Worm (Caenorhabditis elegans): Measurements from ENCODE around the gene F53F4.18.

F53F4.18 gene

ce11 chrV:13571714-13572258, 18.1 kb upstream of the F53F4.18 start, which contains the start of gene C50B8.4:
Gene C50B8.4 (plus strand): TSS chrV:13572012.
- peak; percentile 86 for TF ChIP-seq fos-1 (tag; optimal IDR thresholded peaks at IDR 0.05)
- no peak for TF ChIP-seq nhr-237 (tag; optimal IDR thresholded peaks at IDR 0.05)

DNA sequence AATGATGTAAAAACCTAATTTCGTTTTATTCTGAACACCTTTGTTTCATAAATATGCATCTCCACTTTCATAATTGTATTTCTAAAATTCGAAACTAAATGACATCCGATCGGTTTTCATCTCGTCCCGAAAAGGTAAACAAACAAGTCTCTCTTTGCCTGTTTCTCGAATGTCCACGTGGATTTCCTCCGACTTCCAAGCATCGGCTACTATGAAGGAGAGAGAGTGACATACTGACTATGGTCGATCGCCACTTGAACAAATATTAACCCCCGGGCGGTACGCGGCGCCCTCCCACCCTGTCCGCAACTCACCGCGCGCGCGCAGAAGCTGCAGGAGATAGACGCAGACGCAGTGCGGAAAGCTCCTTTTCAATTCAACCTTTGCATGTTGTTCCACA, 14.1 kb upstream of the F53F4.18 start:
- TF ChIP-seq sma-9 (GFP tag; optimal IDR thresholded peaks at IDR 0.05) (no peak), sma-9 (tag; optimal IDR thresholded peaks at IDR 0.05) (no peak), zag-1 (tag; optimal IDR thresholded peaks at IDR 0.05) (no peak), ZK546.5 (tag; optimal IDR thresholded peaks at IDR 0.05) (no peak), mab-5 (tag; optimal IDR thresholded peaks at IDR 0.05) (no peak), gmeb-1 (tag; optimal IDR thresholded peaks at IDR 0.05) (no peak), mdl-1 (tag; optimal IDR thresholded peaks at IDR 0.05) (no peak), blmp-1 (tag; optimal IDR thresholded peaks at IDR 0.05; ENCODE audit: insufficient read depth) (no peak), alr-1 (tag; optimal IDR thresholded peaks at IDR 0.05) (no peak)

- TF ChIP-seq zag-1 (tag; optimal IDR thresholded peaks at IDR 0.05) (no peak), R02D3.7 (tag; optimal IDR thresholded peaks at IDR 0.05) (no peak), ZK546.5 (tag; optimal IDR thresholded peaks at IDR 0.05) (no peak), lsy-2 (tag; optimal IDR thresholded peaks at IDR 0.05) (no peak), ztf-4 (tag; optimal IDR thresholded peaks at IDR 0.05) (no peak), unc-55 (GFP tag; optimal IDR thresholded peaks at IDR 0.05) (no peak), lin-39 (tag; optimal IDR thresholded peaks at IDR 0.05) (no peak), nhr-12 (tag; optimal IDR thresholded peaks at IDR 0.05) (no peak), elt-1 (tag; optimal IDR thresholded peaks at IDR 0.05) (no peak), aly-2 (tag; optimal IDR thresholded peaks at IDR 0.05) (no peak), gmeb-1 (tag; optimal IDR thresholded peaks at IDR 0.05) (peak; percentile 7), Y55F3AM.14 (GFP tag; optimal IDR thresholded peaks at IDR 0.05) (no peak), nhr-77 (tag; optimal IDR thresholded peaks at IDR 0.05) (no peak), nhr-237 (tag; optimal IDR thresholded peaks at IDR 0.05) (no peak), fos-1 (tag; optimal IDR thresholded peaks at IDR 0.05) (peak; percentile 93), mdl-1 (tag; optimal IDR thresholded peaks at IDR 0.05) (no peak), sma-9 (GFP tag; optimal IDR thresholded peaks at IDR 0.05) (peak; percentile 28), sma-9 (tag; optimal IDR thresholded peaks at IDR 0.05) (no peak), nhr-10 (tag; optimal IDR thresholded peaks at IDR 0.05) (no peak)
Measured at ce11 chrV:13576828-13577227, 13.1 kb upstream of the F53F4.18 start.

ce11 chrV:13577463-13577862, 12.5 kb upstream of the F53F4.18 start:
- TF ChIP-seq unc-62 (GFP tag; optimal IDR thresholded peaks at IDR 0.05) (no peak), ztf-11 (tag; optimal IDR thresholded peaks at IDR 0.05) (no peak), lin-11 (tag; optimal IDR thresholded peaks at IDR 0.05) (no peak), fos-1 (tag; optimal IDR thresholded peaks at IDR 0.05) (peak; percentile 88), skn-1 (tag; optimal IDR thresholded peaks at IDR 0.05) (no peak)

DNA sequence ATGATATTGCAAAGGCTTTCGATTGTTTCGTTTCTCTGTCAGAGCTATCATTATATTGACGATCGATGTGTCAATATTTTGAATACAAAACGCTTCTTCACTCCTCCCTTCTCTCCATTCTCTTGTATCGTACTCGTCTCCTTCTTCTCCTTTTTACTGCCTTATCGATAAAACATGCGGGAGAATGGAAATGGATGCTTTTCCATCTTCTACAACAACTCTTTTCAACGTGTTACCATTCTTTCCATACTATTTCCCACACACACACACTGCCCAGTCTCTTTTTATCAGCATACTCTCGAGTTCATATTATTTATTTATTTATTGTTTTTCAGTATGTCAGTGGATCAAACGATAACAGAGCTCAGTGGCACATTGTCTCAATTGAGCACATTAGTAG, 11.3 kb upstream of the F53F4.18 start, which contains the start of gene C50B8.6:
C50B8.6 (plus strand) TSS at position 336 of the 400 bp plus-strand sequence.
- TF ChIP-seq blmp-1 (tag; optimal IDR thresholded peaks at IDR 0.05; ENCODE audit: insufficient read depth) (no peak), fos-1 (tag; optimal IDR thresholded peaks at IDR 0.05) (peak; percentile 60), nhr-23 (tag; optimal IDR thresholded peaks at IDR 0.05) (no peak), aly-2 (tag; optimal IDR thresholded peaks at IDR 0.05) (no peak), nhr-21 (tag; optimal IDR thresholded peaks at IDR 0.05) (no peak), elt-1 (tag; optimal IDR thresholded peaks at IDR 0.05) (no peak), lsy-2 (tag; optimal IDR thresholded peaks at IDR 0.05) (no peak)

DNA sequence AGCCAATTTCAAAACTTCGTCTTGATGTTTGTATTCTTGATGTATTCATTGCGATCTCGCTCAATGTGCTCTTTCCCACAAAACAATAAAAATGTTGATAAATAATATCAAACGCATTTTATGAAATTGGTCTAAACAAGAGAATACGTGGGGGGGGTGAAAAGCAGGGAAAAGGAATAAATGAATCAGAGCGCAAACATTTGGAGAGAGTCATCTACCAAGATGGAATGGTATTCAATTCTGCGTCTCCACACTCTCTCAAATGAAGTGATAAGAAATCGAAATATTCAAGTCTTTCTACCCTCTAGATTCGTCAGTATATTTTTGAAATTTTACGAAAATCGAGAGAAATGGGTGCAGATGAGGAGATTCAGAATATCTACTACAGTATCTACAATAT, 9.2 kb upstream of the F53F4.18 start, which contains the start of gene C50B8.5:
C50B8.5 (plus strand) TSS at position 273 of the 400 bp plus-strand sequence.
- TF ChIP-seq F13H6.1 (tag; optimal IDR thresholded peaks at IDR 0.05) (peak; percentile 15), ztf-1 (GFP tag; conservative IDR thresholded peaks at IDR 0.05) (no peak), mab-5 (tag; optimal IDR thresholded peaks at IDR 0.05) (no peak), fos-1 (tag; optimal IDR thresholded peaks at IDR 0.05) (peak; percentile 74), mdl-1 (tag; optimal IDR thresholded peaks at IDR 0.05) (no peak)
